Worm (Caenorhabditis elegans): ENCODE data around the gene pcp-5.

pcp-5 gene

ce11 chrIII:7891573-7892306, 15.7 kb downstream of the pcp-5 start, which contains the start of the genes ZK688.5 and fahd-1 (continued):
- TF ChIP-seq lsl-1 (GFP tag; optimal IDR thresholded peaks at IDR 0.05): no peak
- TF ChIP-seq B0261.1 (tag; optimal IDR thresholded peaks at IDR 0.05): no peak
- peak; percentile 34 for TF ChIP-seq K12H6.12 (tag; optimal IDR thresholded peaks at IDR 0.05)
- no peak for TF ChIP-seq pha-4 (tag; optimal IDR thresholded peaks at IDR 0.05)
- TF ChIP-seq ztf-3 (GFP tag; optimal IDR thresholded peaks at IDR 0.05): no peak
- no peak for TF ChIP-seq sptf-2 (GFP tag; optimal IDR thresholded peaks at IDR 0.05)
- no peak for TF ChIP-seq Y67H2A.10 (GFP tag; conservative IDR thresholded peaks at IDR 0.05)
- TF ChIP-seq T07F8.4 (tag; optimal IDR thresholded peaks at IDR 0.05): no peak
- peak; percentile 91 for TF ChIP-seq nhr-80 (tag; optimal IDR thresholded peaks at IDR 0.05)
- no peak for TF ChIP-seq F33H1.4 (GFP tag; IDR thresholded peaks at IDR 0.05)
- TF ChIP-seq ceh-91 (GFP tag; IDR thresholded peaks at IDR 0.05): no peak
- no peak; the same call in 1 of the 2 replicates for TF ChIP-seq mcd-1 (GFP tag; IDR thresholded peaks at IDR 0.05)
- peak; percentile 86 for TF ChIP-seq attf-5 (GFP tag; optimal IDR thresholded peaks at IDR 0.05)
- TF ChIP-seq aptf-3 (GFP tag; IDR thresholded peaks at IDR 0.05): no peak
- TF ChIP-seq unc-130 (GFP tag; optimal IDR thresholded peaks at IDR 0.05): no peak
- 0 out of 2 replicates have a peak, but pooled peaks have one; percentile 22 for TF ChIP-seq attf-3 (GFP tag; conservative IDR thresholded peaks at IDR 0.05)
- TF ChIP-seq zim-3 (tag; optimal IDR thresholded peaks at IDR 0.05): no peak
- TF ChIP-seq mes-4 (tag; optimal IDR thresholded peaks at IDR 0.05): no peak
- no peak for TF ChIP-seq bed-1 (GFP tag; IDR thresholded peaks at IDR 0.05)
- TF ChIP-seq T26A5.8 (tag; optimal IDR thresholded peaks at IDR 0.05): no peak
- TF ChIP-seq F22D6.2 (tag; optimal IDR thresholded peaks at IDR 0.05): no peak
- no peak for TF ChIP-seq B0035.1 (tag; optimal IDR thresholded peaks at IDR 0.05)
- TF ChIP-seq F52B5.7 (tag; optimal IDR thresholded peaks at IDR 0.05): no peak
- no peak for TF ChIP-seq mxl-1 (tag; optimal IDR thresholded peaks at IDR 0.05)
- TF ChIP-seq atf-7 (tag; optimal IDR thresholded peaks at IDR 0.05): no peak
- TF ChIP-seq F10E7.11 (tag; optimal IDR thresholded peaks at IDR 0.05): no peak
- no peak for TF ChIP-seq ets-4 (GFP tag; optimal IDR thresholded peaks at IDR 0.05)
- TF ChIP-seq F57A8.1 (GFP tag; optimal IDR thresholded peaks at IDR 0.05): no peak
- TF ChIP-seq nfyb-1 (GFP tag; IDR thresholded peaks at IDR 0.05): peak; percentile 66; the same call in 1 of the 2 replicates
- TF ChIP-seq B0019.2 (GFP tag; conservative IDR thresholded peaks at IDR 0.05): no peak
- TF ChIP-seq F39B2.1 (GFP tag; IDR thresholded peaks at IDR 0.05): no peak
- TF ChIP-seq nfya-2 (GFP tag; IDR thresholded peaks at IDR 0.05): no peak
- no peak for TF ChIP-seq F49E8.2 (tag; optimal IDR thresholded peaks at IDR 0.05; ENCODE audit: insufficient read depth)
- TF ChIP-seq aptf-2 (GFP tag; conservative IDR thresholded peaks at IDR 0.05): no peak
- TF ChIP-seq snpc-1.1 (tag; optimal IDR thresholded peaks at IDR 0.05; ENCODE audit: insufficient read depth): no peak
- TF ChIP-seq nhr-120 (GFP tag; IDR thresholded peaks at IDR 0.05): no peak
- peak; percentile 44 for TF ChIP-seq ceh-27 (GFP tag; optimal IDR thresholded peaks at IDR 0.05)
- no peak for TF ChIP-seq ztf-28 (GFP tag; IDR thresholded peaks at IDR 0.05)
- TF ChIP-seq B0336.3 (GFP tag; IDR thresholded peaks at IDR 0.05): 0 out of 2 replicates have a peak, but pooled peaks have one; percentile 52
- peak; percentile 45 for TF ChIP-seq tbp1 (GFP tag; optimal IDR thresholded peaks at IDR 0.05)
- TF ChIP-seq nfya-1 (tag; optimal IDR thresholded peaks at IDR 0.05; ENCODE audit: borderline replicate concordance, insufficient read depth): no peak
- no peak for TF ChIP-seq snpc-3.4 (tag; optimal IDR thresholded peaks at IDR 0.05)
- TF ChIP-seq efl-1 (GFP tag; optimal IDR thresholded peaks at IDR 0.05): no peak
- TF ChIP-seq K11D2.4 (GFP tag; IDR thresholded peaks at IDR 0.05): 0 out of 2 replicates have a peak, but pooled peaks have one; percentile 10
- no peak for TF ChIP-seq F23B12.7 (tag; optimal IDR thresholded peaks at IDR 0.05; ENCODE audit: insufficient read depth)
- no peak for TF ChIP-seq Y95B8A.8 (GFP tag; IDR thresholded peaks at IDR 0.05)
- no peak for TF ChIP-seq egl-44 (GFP tag; IDR thresholded peaks at IDR 0.05)
